Fruit fly (Drosophila melanogaster) whole organism, embryonic: ENCODE results near the gene CG32036.

ENCODE experiments used
- CG10209 ChIP-seq: fragments of 200-800 bp; sonication (Bioruptor generic); optimal IDR thresholded peaks from 3 replicates; lab custom pipeline; 2017; ENCODE audit warnings: missing biosample characterization, mild to moderate bottlenecking, missing genetic modification characterization, missing genetic modification reagents
- CG15479 ChIP-seq: fragments of 200-800 bp; sonication (Bioruptor generic); optimal IDR thresholded peaks from 3 replicates; lab custom pipeline; 2019; ENCODE audit warnings: missing biosample characterization, mild to moderate bottlenecking, missing genetic modification characterization, moderate library complexity
- CG17568 ChIP-seq: fragments of 200-800 bp; sonication (Bioruptor generic); optimal IDR thresholded peaks from 2 replicates; lab custom pipeline; 2018; ENCODE audit warnings: missing biosample characterization, mild to moderate bottlenecking, missing genetic modification characterization, moderate library complexity
- CG18011 ChIP-seq: fragments of 200-800 bp; sonication (Bioruptor generic); optimal IDR thresholded peaks from 2 replicates; lab custom pipeline; 2017; ENCODE audit warnings: missing biosample characterization, missing genetic modification characterization, mild to moderate bottlenecking, moderate library complexity, missing genotype
- CG2116 ChIP-seq: fragments of 200-800 bp; sonication (Bioruptor generic); optimal IDR thresholded peaks from 3 replicates; lab custom pipeline; 2018; ENCODE audit warnings: missing biosample characterization, mild to moderate bottlenecking, missing genetic modification characterization
- CG31388 ChIP-seq: fragments of 200-800 bp; sonication (Bioruptor generic); optimal IDR thresholded peaks from 2 replicates; lab custom pipeline; 2016; ENCODE audit warnings: missing biosample characterization, missing genetic modification characterization
- CG34422 ChIP-seq: fragments of 200-800 bp; sonication (Bioruptor generic); IDR thresholded peaks from 3 replicates; pipeline ENCODE4 v1.3.6; 2022; ENCODE audit warnings: missing biosample characterization, missing genetic modification characterization
- CG43689 ChIP-seq: fragments of 200-800 bp; sonication (Bioruptor generic); IDR thresholded peaks from 2 replicates; pipeline ENCODE4 v1.3.6; 2022; ENCODE audit warnings: missing biosample characterization, missing genetic modification characterization
- CG4424 ChIP-seq: fragments of 200-800 bp; sonication (Bioruptor generic); optimal IDR thresholded peaks from 3 replicates; lab custom pipeline; 2016; ENCODE audit warnings: missing biosample characterization, missing genetic modification characterization
- CG6791 ChIP-seq: fragments of 200-800 bp; sonication (Bioruptor generic); IDR thresholded peaks from 3 replicates; pipeline ENCODE4 v1.3.6; 2022; ENCODE audit warnings: missing biosample characterization, missing genetic modification characterization; ENCODE audit not compliant: partially characterized antibody
- CG7839 ChIP-seq: fragments of 200-800 bp; sonication (Bioruptor generic); optimal IDR thresholded peaks from 3 replicates; lab custom pipeline; 2018; ENCODE audit warnings: missing biosample characterization, mild to moderate bottlenecking, missing genetic modification characterization, moderate library complexity
- CG7928 ChIP-seq: fragments of 200-800 bp; sonication (Bioruptor generic); optimal IDR thresholded peaks from 2 replicates; lab custom pipeline; 2017; ENCODE audit warnings: missing biosample characterization, mild to moderate bottlenecking, missing genetic modification characterization
- CG8281 ChIP-seq: fragments of 200-800 bp; sonication (Bioruptor generic); optimal IDR thresholded peaks from 2 replicates; lab custom pipeline; 2018; ENCODE audit warnings: missing biosample characterization, mild to moderate bottlenecking, missing genetic modification characterization, moderate library complexity
- CG8765 ChIP-seq: fragments of 200-800 bp; sonication (Bioruptor generic); IDR thresholded peaks from 2 replicates; pipeline ENCODE4 v1.3.6; 2022; ENCODE audit warnings: missing biosample characterization, missing genetic modification characterization
- CG8924 ChIP-seq: fragments of 200-800 bp; optimal IDR thresholded peaks from 3 replicates; lab custom pipeline; 2019; ENCODE audit warnings: missing biosample characterization, mild to moderate bottlenecking, missing genetic modification characterization, moderate library complexity
- CG9215 ChIP-seq: fragments of 200-800 bp; sonication (Bioruptor generic); IDR thresholded peaks from 2 replicates; pipeline ENCODE4 v1.3.6; 2022; ENCODE audit warnings: missing biosample characterization, missing genetic modification characterization
- D ChIP-seq, 2 experiments: fragments of 200-800 bp in 1 of 2; fragments of >200 bp in 1 of 2; sonication (Bioruptor generic) in 1 of 2; optimal IDR thresholded peaks; 2 replicates in 1 of 2; 3 replicates in 1 of 2; lab custom pipeline; 2017; ENCODE audit warnings: mild to moderate bottlenecking in 1 of 2, missing biosample characterization in 1 of 2, missing genetic modification characterization in 1 of 2, missing genetic modification reagents in 1 of 2
- Dll ChIP-seq: fragments of 200-800 bp; sonication (Bioruptor generic); IDR thresholded peaks from 4 replicates; pipeline ENCODE4 v1.3.6; 2022; ENCODE audit warnings: missing biosample characterization, missing genetic modification characterization; ENCODE audit not compliant: partially characterized antibody
- ERR ChIP-seq: fragments of 200-800 bp; sonication (Bioruptor generic); optimal IDR thresholded peaks from 2 replicates; lab custom pipeline; 2016; ENCODE audit warnings: missing biosample characterization, missing genetic modification characterization
- Eip74EF ChIP-seq, 2 experiments: fragments of 200-800 bp in 1 of 2; fragments of >200 bp in 1 of 2; sonication (Bioruptor generic) in 1 of 2; optimal IDR thresholded peaks; 2 replicates each; lab custom pipeline; 2017 to 2019; ENCODE audit warnings: missing biosample characterization in 2 of 2, missing genetic modification characterization in 2 of 2, mild to moderate bottlenecking in 1 of 2, moderate library complexity in 1 of 2
- GATAe ChIP-seq: fragments of 200-800 bp; sonication (Bioruptor generic); conservative IDR thresholded peaks from 2 replicates; pipeline ENCODE4 v1.3.6; 2022; ENCODE audit warnings: missing biosample characterization, missing genetic modification characterization
- Hmx ChIP-seq: fragments of 200-800 bp; sonication (Bioruptor generic); optimal IDR thresholded peaks from 2 replicates; lab custom pipeline; 2016; ENCODE audit warnings: missing biosample characterization, missing genetic modification characterization
- Kr ChIP-seq: fragments of 200-800 bp; sonication (Bioruptor generic); optimal IDR thresholded peaks from 2 replicates; lab custom pipeline; 2017; ENCODE audit warnings: missing biosample characterization, mild to moderate bottlenecking, missing genetic modification characterization
- Max ChIP-seq: fragments of 200-800 bp; sonication (Bioruptor generic); optimal IDR thresholded peaks from 2 replicates; lab custom pipeline; 2016; ENCODE audit warnings: missing biosample characterization, mild to moderate bottlenecking, missing genetic modification characterization
- Med ChIP-seq: fragments of 200-800 bp; sonication (Bioruptor generic); peaks from one replicate; lab custom pipeline; 2016; ENCODE audit warnings: missing biosample characterization, missing genetic modification characterization, mild to moderate bottlenecking, inconsistent platforms, moderate library complexity
- Mrtf ChIP-seq: fragments of 200-800 bp; sonication (Bioruptor generic); IDR thresholded peaks from 3 replicates; pipeline ENCODE4 v1.3.6; 2022; ENCODE audit warnings: missing biosample characterization, missing genetic modification characterization
- NFAT ChIP-seq: fragments of 200-800 bp; sonication (Bioruptor generic); IDR thresholded peaks from 2 replicates; pipeline ENCODE4 v1.3.6; 2022; ENCODE audit warnings: missing biosample characterization, missing genetic modification characterization
- NK7.1 ChIP-seq: fragments of 200-800 bp; sonication (Bioruptor generic); optimal IDR thresholded peaks from 3 replicates; lab custom pipeline; 2016; ENCODE audit warnings: missing biosample characterization, missing genetic modification characterization
- Neu2 ChIP-seq: fragments of 200-800 bp; sonication (Bioruptor generic); optimal IDR thresholded peaks from 3 replicates; lab custom pipeline; 2016; ENCODE audit warnings: missing biosample characterization, missing genetic modification characterization, borderline replicate concordance
- Six4 ChIP-seq: fragments of 200-800 bp; sonication (Bioruptor generic); optimal IDR thresholded peaks from 2 replicates; lab custom pipeline; 2016; ENCODE audit warnings: missing biosample characterization, missing genetic modification characterization
- Ssrp ChIP-seq: fragments of 200-800 bp; sonication (Bioruptor generic); optimal IDR thresholded peaks from 2 replicates; lab custom pipeline; 2018; ENCODE audit warnings: missing biosample characterization, mild to moderate bottlenecking, missing genetic modification characterization, moderate library complexity
- Usf ChIP-seq: fragments of 200-800 bp; sonication (Bioruptor generic); optimal IDR thresholded peaks from 2 replicates; lab custom pipeline; 2017; ENCODE audit warnings: missing genotype, missing biosample characterization, missing genetic modification characterization
- Xbp1 ChIP-seq: fragments of 200-800 bp; sonication (Bioruptor generic); optimal IDR thresholded peaks from 3 replicates; lab custom pipeline; 2016; ENCODE audit warnings: missing biosample characterization, mild to moderate bottlenecking, missing genetic modification characterization
- crp ChIP-seq, 2 experiments: fragments of 200-800 bp; sonication (Bioruptor generic); optimal IDR thresholded peaks; 2 replicates in 1 of 2; 3 replicates in 1 of 2; lab custom pipeline; 2017; ENCODE audit warnings: missing biosample characterization in 2 of 2, missing genetic modification characterization in 2 of 2, mild to moderate bottlenecking in 1 of 2, moderate library complexity in 1 of 2
- cwo ChIP-seq: fragments of 200-800 bp; sonication (Bioruptor generic); optimal IDR thresholded peaks from 3 replicates; lab custom pipeline; 2017; ENCODE audit warnings: missing biosample characterization, missing genetic modification characterization, mild to moderate bottlenecking, moderate library complexity, missing genetic modification reagents
- dan ChIP-seq: fragments of 200-800 bp; sonication (Bioruptor generic); IDR thresholded peaks from 2 replicates; pipeline ENCODE4 v1.3.6; 2022; ENCODE audit warnings: missing biosample characterization, missing genetic modification characterization
- gem ChIP-seq: fragments of 200-800 bp; sonication (Bioruptor generic); optimal IDR thresholded peaks from 2 replicates; lab custom pipeline; 2019; ENCODE audit warnings: missing biosample characterization, mild to moderate bottlenecking, missing genetic modification characterization, moderate library complexity
- hbn ChIP-seq: fragments of 200-800 bp; sonication (Bioruptor generic); IDR thresholded peaks from 2 replicates; pipeline ENCODE4 v1.3.6; 2022; ENCODE audit warnings: missing biosample characterization, missing genetic modification characterization; ENCODE audit not compliant: partially characterized antibody
- jigr1 ChIP-seq: fragments of 200-800 bp; sonication (Bioruptor generic); IDR thresholded peaks from 3 replicates; pipeline ENCODE4 v1.3.6; 2022; ENCODE audit warnings: missing biosample characterization, missing genetic modification characterization
- pum ChIP-seq: fragments of 200-800 bp; sonication (Bioruptor generic); optimal IDR thresholded peaks from 2 replicates; lab custom pipeline; 2016; ENCODE audit warnings: missing biosample characterization, missing genetic modification characterization
- ranshi ChIP-seq: fragments of 200-800 bp; sonication (Bioruptor generic); IDR thresholded peaks from 2 replicates; pipeline ENCODE4 v1.3.6; 2022; ENCODE audit warnings: missing biosample characterization, missing genetic modification characterization
- sens ChIP-seq: fragments of 200-800 bp; sonication (Bioruptor generic); peaks from one replicate; lab custom pipeline; 2016; ENCODE audit warnings: missing biosample characterization, missing genetic modification characterization
- sr ChIP-seq: fragments of 200-800 bp; sonication (Bioruptor generic); IDR thresholded peaks from 3 replicates; pipeline ENCODE4 v1.3.6; 2022; ENCODE audit warnings: missing biosample characterization, missing genetic modification characterization
- tin ChIP-seq: fragments of 200-800 bp; sonication (Bioruptor generic); optimal IDR thresholded peaks from 3 replicates; lab custom pipeline; 2016; ENCODE audit warnings: missing biosample characterization, missing genetic modification characterization
- tna ChIP-seq: fragments of 200-800 bp; sonication (Bioruptor generic); IDR thresholded peaks from 2 replicates; pipeline ENCODE4 v1.3.6; 2022; ENCODE audit warnings: missing biosample characterization, missing genetic modification characterization; ENCODE audit not compliant: partially characterized antibody
- ttk ChIP-seq: fragments of 200-800 bp; sonication (Bioruptor generic); IDR thresholded peaks from 2 replicates; pipeline ENCODE4 v2.1.2; 2022; ENCODE audit warnings: missing biosample characterization, missing genetic modification characterization
- vvl ChIP-seq: fragments of 200-800 bp; sonication (Bioruptor generic); IDR thresholded peaks from 2 replicates; pipeline ENCODE4 v1.3.6; 2022; ENCODE audit warnings: missing biosample characterization, missing genetic modification characterization
- wor ChIP-seq: fragments of 200-800 bp; sonication (Bioruptor generic); IDR thresholded peaks from 2 replicates; pipeline ENCODE4 v1.3.6; 2022; ENCODE audit warnings: missing biosample characterization, missing genetic modification characterization
- zfh1 ChIP-seq: fragments of 200-800 bp; sonication (Bioruptor generic); IDR thresholded peaks from 3 replicates; pipeline ENCODE4 v1.3.6; 2022; ENCODE audit warnings: missing biosample characterization, missing genetic modification characterization

CG32036 gene

DNA sequence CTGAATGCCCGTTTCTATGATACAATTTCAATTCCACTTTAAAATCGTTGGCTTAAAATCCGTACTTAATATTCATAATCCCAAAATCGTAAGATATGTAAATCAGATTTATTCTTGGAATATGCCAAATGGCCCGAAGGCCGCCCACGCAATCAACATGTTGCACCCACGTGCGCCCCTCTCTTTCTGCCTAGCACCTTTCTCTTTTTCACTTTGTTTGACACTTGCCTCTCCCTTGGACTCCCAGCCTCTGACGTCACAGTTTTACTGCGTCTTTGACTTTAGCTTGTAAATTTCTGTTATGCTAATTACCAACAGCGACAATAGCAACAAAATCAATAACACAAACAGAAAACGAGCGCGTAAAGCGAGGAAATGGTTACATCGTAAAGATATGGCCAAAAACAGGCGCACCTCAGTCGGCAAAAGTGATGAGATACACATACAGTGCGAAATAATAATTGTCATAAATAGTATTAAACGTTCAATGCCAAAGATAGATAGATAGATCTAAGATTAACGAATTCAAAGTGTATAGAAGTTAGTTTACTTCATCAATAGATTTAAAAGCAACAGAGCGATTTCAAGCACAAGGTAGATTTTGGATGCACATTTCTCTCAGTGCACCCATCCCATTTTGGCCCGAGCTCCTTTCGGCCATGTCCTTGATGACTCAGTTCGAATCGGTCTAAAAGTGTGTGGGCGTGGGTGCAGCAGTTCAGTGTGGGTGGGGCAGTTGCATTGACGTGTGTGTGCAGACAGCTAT lies 14.7 kb upstream of the CG32036 start (continued):
- TF ChIP-seq sr (GFP tag; lab: Robert Waterston, UW) (peak; percentile 98), CG8765 (GFP tag; lab: Robert Waterston, UW) (no peak), tna (GFP tag; lab: Robert Waterston, UW) (no peak), Med (peak; percentile 70), Usf (GFP tag; lab: Kevin White, UChicago) (no peak), CG4424 (peak; percentile 16), Eip74EF (GFP tag; optimal IDR thresholded peaks at IDR 0.05; lab: Kevin White, UChicago) (no peak), dan (GFP tag; lab: Robert Waterston, UW) (no peak), NK7.1 (GFP tag; lab: Kevin White, UChicago) (no peak), D (optimal IDR thresholded peaks at IDR 0.05; lab: Kevin White, UChicago) (no peak), D (GFP tag; optimal IDR thresholded peaks at IDR 0.05; lab: Kevin White, UChicago) (no peak), CG10209 (GFP tag; lab: Kevin White, UChicago) (no peak), jigr1 (no peak), CG43689 (GFP tag; lab: Robert Waterston, UW) (no peak), CG15479 (GFP tag; lab: Kevin White, UChicago) (no peak), CG6791 (GFP tag; lab: Robert Waterston, UW) (no peak), vvl (GFP tag; lab: Robert Waterston, UW) (peak; percentile 7; the same call in 1 of the 2 replicates), CG9215 (GFP tag; lab: Robert Waterston, UW) (no peak), Mrtf (GFP tag; lab: Robert Waterston, UW) (no peak), CG7839 (tag; lab: Kevin White, UChicago) (peak; percentile 12), pum (GFP tag; lab: Kevin White, UChicago) (no peak), NFAT (no peak), ranshi (no peak), CG8924 (tag; lab: Kevin White, UChicago) (no peak), CG18011 (no peak), CG8281 (tag; lab: Kevin White, UChicago) (no peak), Dll (GFP tag; lab: Robert Waterston, UW) (no peak), CG31388 (GFP tag; lab: Kevin White, UChicago) (no peak), hbn (GFP tag; lab: Robert Waterston, UW) (no peak), CG17568 (GFP tag; lab: Kevin White, UChicago) (no peak), Hmx (GFP tag; lab: Kevin White, UChicago) (no peak), CG34422 (peak; percentile 41; the same call in 1 of the 3 replicates), CG2116 (no peak), Kr (no peak), gem (no peak), sens (peak; percentile 70), Ssrp (tag; lab: Kevin White, UChicago) (no peak), GATAe (no peak), Six4 (GFP tag; lab: Kevin White, UChicago) (no peak), tin (GFP tag; lab: Kevin White, UChicago) (peak; percentile 11), Neu2 (GFP tag; lab: Kevin White, UChicago) (no peak), ttk (no peak), ERR (GFP tag; lab: Kevin White, UChicago) (no peak), CG7928 (GFP tag; lab: Kevin White, UChicago) (no peak), crp (GFP tag; optimal IDR thresholded peaks at IDR 0.05; lab: Kevin White, UChicago) (no peak), cwo (GFP tag; lab: Kevin White, UChicago) (peak; percentile 40), Max (GFP tag; lab: Kevin White, UChicago) (no peak), Xbp1 (no peak), zfh1 (0 out of 3 replicates have a peak, but pooled peaks have one; percentile 16), wor (GFP tag; lab: Robert Waterston, UW) (no peak)
